Worm (Caenorhabditis elegans): ENCODE results near the gene Y51H7BR.4.

- no peak for TF ChIP-seq ama-1 (optimal IDR thresholded peaks at IDR 0.05)
- TF ChIP-seq snpc-4 (tag; optimal IDR thresholded peaks at IDR 0.05) = no peak
- no peak for TF ChIP-seq nhr-111 (GFP tag; optimal IDR thresholded peaks at IDR 0.05)
- no peak for TF ChIP-seq zip-11 (GFP tag; IDR thresholded peaks at IDR 0.05)
Observed at ce11 chrII:1571032-1571431, 41.9 kb downstream of the Y51H7BR.4 start, which contains the start of gene fbxb-46.
